Fruit fly (Drosophila melanogaster): ENCODE data around the gene boss.

The boss gene

DNA sequence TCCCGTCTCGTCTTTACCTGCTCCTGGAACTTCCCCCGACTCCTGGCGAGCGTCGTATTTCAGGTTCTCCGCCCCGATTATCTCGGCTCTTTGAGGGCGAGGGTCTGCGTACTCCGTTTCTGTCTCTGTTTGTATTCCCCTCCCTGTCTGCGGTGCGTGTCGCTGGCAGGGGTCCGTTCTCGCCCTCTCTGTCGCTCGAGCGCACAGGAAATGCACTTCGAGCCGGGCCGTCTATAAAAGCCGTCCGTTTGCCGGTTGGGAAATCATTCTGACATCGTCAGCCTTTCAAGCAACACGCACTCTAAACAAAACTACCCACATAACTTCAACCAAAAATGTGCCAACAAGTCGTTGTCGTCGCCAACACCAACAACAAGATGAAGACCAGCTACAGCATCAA is 48.8 kb downstream of the boss start:
- TF ChIP-seq CG6808 (GFP tag; optimal IDR thresholded peaks at IDR 0.05) (peak; percentile 25), dsx (GFP tag; optimal IDR thresholded peaks at IDR 0.05; ENCODE audit: poor library complexity, severe bottlenecking) (peak; percentile 17), Eip75B (GFP tag; optimal IDR thresholded peaks at IDR 0.05) (no peak), Hr4 (GFP tag; optimal IDR thresholded peaks at IDR 0.05) (no peak), CG15336 (GFP tag; IDR thresholded peaks at IDR 0.05) (no peak), acj6 (GFP tag; optimal IDR thresholded peaks at IDR 0.05) (no peak), Gug (GFP tag; IDR thresholded peaks at IDR 0.05) (no peak), ss (GFP tag; optimal IDR thresholded peaks at IDR 0.05) (peak; percentile 36 to 86), fkh (GFP tag; optimal IDR thresholded peaks at IDR 0.05) (peak; percentile 37), net (GFP tag; optimal IDR thresholded peaks at IDR 0.05) (peak; percentile 13), Sox102F (GFP tag; optimal IDR thresholded peaks at IDR 0.05) (peak; percentile 33), vri (GFP tag; optimal IDR thresholded peaks at IDR 0.05) (peak; percentile 19), CG8119 (GFP tag; IDR thresholded peaks at IDR 0.05) (no peak), CG6854 (GFP tag; optimal IDR thresholded peaks at IDR 0.05) (peak; percentile 59), CG1621 (tag; optimal IDR thresholded peaks at IDR 0.05) (peak; percentile 27), Eip93F (GFP tag; optimal IDR thresholded peaks at IDR 0.05) (no peak), svp (GFP tag) (peak; percentile 44)

DNA sequence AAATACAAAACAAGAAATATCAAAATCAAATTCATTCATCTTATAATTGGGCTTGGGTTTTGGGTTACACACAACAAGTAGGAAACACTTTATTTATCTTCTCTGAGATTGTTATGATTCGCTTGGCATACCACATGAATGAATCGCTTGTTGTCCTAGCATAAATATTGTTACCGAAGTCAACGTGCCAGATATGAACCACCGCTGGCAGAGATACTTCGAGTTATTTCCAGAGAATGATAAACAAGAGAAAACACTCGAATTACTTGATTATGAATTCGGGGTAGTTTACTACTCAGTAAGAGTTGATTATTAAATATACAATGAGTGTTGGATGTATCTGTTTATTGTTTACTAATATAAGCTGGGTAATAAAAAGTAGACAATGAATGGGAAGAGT is 49.7 kb downstream of the boss start:
- peak; percentile 60 for TF ChIP-seq Eip78C (GFP tag)
- no peak for TF ChIP-seq topi (GFP tag; optimal IDR thresholded peaks at IDR 0.05)
- TF ChIP-seq Blimp-1 (GFP tag; optimal IDR thresholded peaks at IDR 0.05): no peak
- no peak for TF ChIP-seq Eip93F (GFP tag; optimal IDR thresholded peaks at IDR 0.05)
- no peak for TF ChIP-seq net (GFP tag; optimal IDR thresholded peaks at IDR 0.05)
- peak; percentile 94 for TF ChIP-seq fkh (GFP tag; optimal IDR thresholded peaks at IDR 0.05)
- TF ChIP-seq svp (GFP tag): peak; percentile 32
- TF ChIP-seq OdsH (GFP tag; optimal IDR thresholded peaks at IDR 0.05): no peak
- TF ChIP-seq Hr38 (GFP tag; optimal IDR thresholded peaks at IDR 0.05): no peak

DNA sequence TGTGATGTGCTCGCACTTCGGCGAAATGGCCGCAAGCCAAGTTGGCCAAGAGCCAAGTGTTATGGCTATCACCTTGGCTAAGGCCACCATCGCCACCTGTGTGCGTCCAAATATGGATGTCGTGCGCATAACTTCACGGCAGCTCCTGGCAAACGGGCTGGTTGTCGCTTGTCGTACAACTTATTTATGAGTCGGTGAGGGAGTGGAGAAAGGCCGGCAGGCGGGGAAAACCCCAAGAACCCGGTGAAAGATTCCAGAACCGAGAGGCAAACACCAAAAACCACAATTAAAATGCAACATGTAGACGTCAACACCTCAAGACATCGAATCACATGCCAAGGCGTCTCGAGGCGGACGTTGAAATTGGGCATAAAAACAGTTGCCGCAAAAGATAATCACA is 50.5 kb downstream of the boss start:
- TF ChIP-seq svp (GFP tag) (peak; percentile 36), vri (GFP tag; optimal IDR thresholded peaks at IDR 0.05) (no peak)

dm6 chr3R:26012801-26013663 is 51.2 kb downstream of the boss start:
- TF ChIP-seq topi (GFP tag; optimal IDR thresholded peaks at IDR 0.05): peak; percentile 28
- peak; percentile 31 for TF ChIP-seq OdsH (GFP tag; optimal IDR thresholded peaks at IDR 0.05)
- TF ChIP-seq CG6276 (GFP tag; optimal IDR thresholded peaks at IDR 0.05): no peak
- TF ChIP-seq esn (GFP tag; optimal IDR thresholded peaks at IDR 0.05): peak; percentile 59
- TF ChIP-seq CG8119 (GFP tag; IDR thresholded peaks at IDR 0.05): peak; percentile 59; the same call in 2 of the 3 replicates
- TF ChIP-seq dsx (GFP tag; optimal IDR thresholded peaks at IDR 0.05; ENCODE audit: poor library complexity, severe bottlenecking): peak; percentile 64
- no peak for TF ChIP-seq salr (GFP tag; optimal IDR thresholded peaks at IDR 0.05)
- TF ChIP-seq achi (GFP tag; optimal IDR thresholded peaks at IDR 0.05): peak; percentile 53
- TF ChIP-seq eg (GFP tag; IDR thresholded peaks at IDR 0.05): 0 out of 3 replicates have a peak, but pooled peaks have one; percentile 9
- TF ChIP-seq Hr4 (GFP tag; optimal IDR thresholded peaks at IDR 0.05): peak; percentile 6
- TF ChIP-seq acj6 (GFP tag; optimal IDR thresholded peaks at IDR 0.05): peak; percentile 31
- TF ChIP-seq CG15336 (GFP tag; IDR thresholded peaks at IDR 0.05): peak; percentile 64
- no peak for TF ChIP-seq fd59A (GFP tag; optimal IDR thresholded peaks at IDR 0.05)
- peak; percentile 50 for TF ChIP-seq CG1621 (tag; optimal IDR thresholded peaks at IDR 0.05)
- TF ChIP-seq Hr38 (GFP tag; optimal IDR thresholded peaks at IDR 0.05): no peak
- TF ChIP-seq svp (GFP tag): peak; percentile 36
- TF ChIP-seq Sox102F (GFP tag; optimal IDR thresholded peaks at IDR 0.05): peak; percentile 42
- peak; percentile 34 to 96 for TF ChIP-seq ss (GFP tag; optimal IDR thresholded peaks at IDR 0.05)
- TF ChIP-seq CG10631 (GFP tag; optimal IDR thresholded peaks at IDR 0.05): peak; percentile 30
- no peak for TF ChIP-seq net (GFP tag; optimal IDR thresholded peaks at IDR 0.05)
- no peak for TF ChIP-seq CG6792 (GFP tag; optimal IDR thresholded peaks at IDR 0.05)
- peak; percentile 24 for TF ChIP-seq CG3919 (GFP tag; optimal IDR thresholded peaks at IDR 0.05)
- no peak for TF ChIP-seq CG7368 (GFP tag; optimal IDR thresholded peaks at IDR 0.05)
- peak; percentile 10 for TF ChIP-seq CG34406 (GFP tag; optimal IDR thresholded peaks at IDR 0.05)
- peak; percentile 5 for TF ChIP-seq CG4318 (GFP tag; optimal IDR thresholded peaks at IDR 0.05)
- TF ChIP-seq CG6808 (GFP tag; optimal IDR thresholded peaks at IDR 0.05): peak; percentile 48
- no peak for TF ChIP-seq CG31627 (GFP tag; optimal IDR thresholded peaks at IDR 0.05)
- peak; percentile 44 for TF ChIP-seq Met (GFP tag; optimal IDR thresholded peaks at IDR 0.05)
- no peak for TF ChIP-seq CG11294 (GFP tag; IDR thresholded peaks at IDR 0.05)
- 0 out of 2 replicates have a peak, but pooled peaks have one; percentile 11 for TF ChIP-seq Gug (GFP tag; IDR thresholded peaks at IDR 0.05)
- TF ChIP-seq dac (GFP tag; optimal IDR thresholded peaks at IDR 0.05): no peak
- TF ChIP-seq Lpt (GFP tag; optimal IDR thresholded peaks at IDR 0.05): no peak
- TF ChIP-seq CG6854 (GFP tag; optimal IDR thresholded peaks at IDR 0.05): no peak
- TF ChIP-seq spab (GFP tag; optimal IDR thresholded peaks at IDR 0.05): peak; percentile 43
